Fruit fly (Drosophila melanogaster) whole organism, embryonic: ENCODE results near the gene CkIIbeta.

Experiments used
- ATbp ChIP-seq: fragments of 200-800 bp; sonication (Bioruptor generic); optimal IDR thresholded peaks from 2 replicates; lab custom pipeline; 2017; ENCODE audit warnings: missing biosample characterization, mild to moderate bottlenecking, missing genetic modification characterization, missing genetic modification reagents
- Ada2b ChIP-seq: fragments of 200-800 bp; sonication (Bioruptor generic); IDR thresholded peaks from 2 replicates; pipeline ENCODE4 v1.3.6; 2022; ENCODE audit warnings: missing biosample characterization, missing genetic modification characterization
- B-H1 ChIP-seq: fragments of 200-800 bp; sonication (Bioruptor generic); IDR thresholded peaks from 3 replicates; pipeline ENCODE4 v1.3.6; 2022; ENCODE audit warnings: missing biosample characterization, missing genetic modification characterization
- C15 ChIP-seq: fragments of 200-800 bp; sonication (Bioruptor generic); IDR thresholded peaks from 3 replicates; pipeline ENCODE4 v1.3.6; 2022; ENCODE audit warnings: missing biosample characterization, missing genetic modification characterization
- CG10274 ChIP-seq: fragments of 200-800 bp; sonication (Bioruptor generic); optimal IDR thresholded peaks from 3 replicates; lab custom pipeline; 2017; ENCODE audit warnings: missing biosample characterization, mild to moderate bottlenecking, missing genetic modification characterization
- CG11085 ChIP-seq: fragments of 200-800 bp; sonication (Bioruptor generic); IDR thresholded peaks from 2 replicates; pipeline ENCODE4 v1.3.6; 2022; ENCODE audit warnings: missing biosample characterization, missing genetic modification characterization
- CG12104 ChIP-seq: fragments of 200-800 bp; sonication (Bioruptor generic); optimal IDR thresholded peaks from 3 replicates; lab custom pipeline; 2016; ENCODE audit warnings: missing biosample characterization, missing genetic modification characterization
- CG12659 ChIP-seq: fragments of 200-800 bp; sonication (Bioruptor generic); optimal IDR thresholded peaks from 3 replicates; lab custom pipeline; 2017; ENCODE audit warnings: mild to moderate bottlenecking, missing biosample characterization, missing genetic modification reagents, missing genetic modification characterization
- CG12942 ChIP-seq: fragments of 200-800 bp; sonication (Bioruptor generic); optimal IDR thresholded peaks from 3 replicates; lab custom pipeline; 2016; ENCODE audit warnings: missing biosample characterization, missing genetic modification characterization
- CG15073 ChIP-seq: fragments of 200-800 bp; sonication (Bioruptor generic); optimal IDR thresholded peaks from 2 replicates; lab custom pipeline; 2016; ENCODE audit warnings: missing biosample characterization, missing genetic modification characterization
- CG15514 ChIP-seq: fragments of 200-800 bp; sonication (Bioruptor generic); optimal IDR thresholded peaks from 3 replicates; lab custom pipeline; 2017; ENCODE audit warnings: missing biosample characterization, missing genetic modification characterization, mild to moderate bottlenecking, moderate library complexity, missing genetic modification reagents
- CG1603 ChIP-seq: fragments of 200-800 bp; sonication (Bioruptor generic); optimal IDR thresholded peaks from 2 replicates; lab custom pipeline; 2019; ENCODE audit warnings: missing biosample characterization, mild to moderate bottlenecking, missing genetic modification characterization, moderate library complexity
- CG17568 ChIP-seq: fragments of 200-800 bp; sonication (Bioruptor generic); optimal IDR thresholded peaks from 2 replicates; lab custom pipeline; 2018; ENCODE audit warnings: missing biosample characterization, mild to moderate bottlenecking, missing genetic modification characterization, moderate library complexity
- CG18262 ChIP-seq: fragments of 200-800 bp; optimal IDR thresholded peaks from 3 replicates; lab custom pipeline; 2019; ENCODE audit warnings: missing biosample characterization, mild to moderate bottlenecking, missing genetic modification characterization, moderate library complexity
- CG18619 ChIP-seq: fragments of 200-800 bp; sonication (Bioruptor generic); optimal IDR thresholded peaks from 3 replicates; lab custom pipeline; 2017; ENCODE audit warnings: missing biosample characterization, mild to moderate bottlenecking, missing genetic modification characterization
- CG2199 ChIP-seq: fragments of 200-800 bp; sonication (Bioruptor generic); IDR thresholded peaks from 3 replicates; pipeline ENCODE4 v1.3.6; 2022; ENCODE audit warnings: missing biosample characterization, missing genetic modification characterization
- CG3281 ChIP-seq: fragments of 200-800 bp; sonication (Bioruptor generic); optimal IDR thresholded peaks from 3 replicates; lab custom pipeline; 2017; ENCODE audit warnings: missing biosample characterization, mild to moderate bottlenecking, missing genetic modification characterization
- CG3847 ChIP-seq: fragments of 200-800 bp; sonication (Bioruptor generic); IDR thresholded peaks from 2 replicates; pipeline ENCODE4 v1.3.6; 2022; ENCODE audit warnings: missing biosample characterization, missing genetic modification characterization
- CG4328 ChIP-seq: fragments of 200-800 bp; sonication (Bioruptor generic); optimal IDR thresholded peaks from 3 replicates; lab custom pipeline; 2017; ENCODE audit warnings: missing biosample characterization, missing genetic modification reagents, missing genetic modification characterization
- CG4404 ChIP-seq: fragments of 200-800 bp; sonication (Bioruptor generic); IDR thresholded peaks from 2 replicates; pipeline ENCODE4 v1.3.6; 2022; ENCODE audit warnings: missing biosample characterization, missing genetic modification characterization
- CG4820 ChIP-seq: fragments of 200-800 bp; sonication (Bioruptor generic); optimal IDR thresholded peaks from 3 replicates; lab custom pipeline; 2016; ENCODE audit warnings: missing biosample characterization, missing genetic modification characterization
- CG5180 ChIP-seq: fragments of 200-800 bp; sonication (Bioruptor generic); optimal IDR thresholded peaks from 3 replicates; lab custom pipeline; 2017; ENCODE audit warnings: missing biosample characterization, missing genetic modification characterization, mild to moderate bottlenecking, moderate library complexity, missing genetic modification reagents
- CG6175 ChIP-seq: fragments of 200-800 bp; sonication (Bioruptor generic); IDR thresholded peaks from 3 replicates; pipeline ENCODE4 v1.3.6; 2022; ENCODE audit warnings: missing biosample characterization, missing genetic modification characterization
- CG6254 ChIP-seq: fragments of 200-800 bp; sonication (Bioruptor generic); optimal IDR thresholded peaks from 3 replicates; lab custom pipeline; 2017; ENCODE audit warnings: mild to moderate bottlenecking, missing biosample characterization, missing genetic modification reagents, missing genetic modification characterization
- CG9437 ChIP-seq: fragments of 200-800 bp; sonication (Bioruptor generic); optimal IDR thresholded peaks from 2 replicates; lab custom pipeline; 2018; ENCODE audit warnings: missing biosample characterization, mild to moderate bottlenecking, missing genetic modification characterization
- CG9797 ChIP-seq: fragments of 200-800 bp; sonication (Bioruptor generic); optimal IDR thresholded peaks from 3 replicates; lab custom pipeline; 2018; ENCODE audit warnings: missing biosample characterization, mild to moderate bottlenecking, missing genetic modification characterization
- CkIIα-i1 ChIP-seq: fragments of 200-800 bp; sonication (Bioruptor generic); IDR thresholded peaks from 2 replicates; pipeline ENCODE4 v1.3.6; 2022; ENCODE audit warnings: missing biosample characterization, missing genetic modification characterization
- Dfd ChIP-seq, 2 experiments: fragments of >200 bp; optimal IDR thresholded peaks; 2 replicates each; lab custom pipeline; 2017; ENCODE audit warnings: missing biosample characterization in 2 of 2, missing genetic modification characterization in 2 of 2
- E2f2 ChIP-seq: fragments of 200-800 bp; sonication (Bioruptor generic); IDR thresholded peaks from 2 replicates; pipeline ENCODE4 v1.3.6; 2022; ENCODE audit warnings: missing biosample characterization, missing genetic modification characterization
- Fer2 ChIP-seq: fragments of 200-800 bp; sonication (Bioruptor generic); optimal IDR thresholded peaks from 2 replicates; lab custom pipeline; 2018; ENCODE audit warnings: missing biosample characterization, mild to moderate bottlenecking, missing genetic modification characterization, moderate library complexity
- HmgD ChIP-seq: fragments of 200-800 bp; sonication (Bioruptor generic); optimal IDR thresholded peaks from 3 replicates; lab custom pipeline; 2016; ENCODE audit warnings: missing biosample characterization, missing genetic modification characterization
- Hmx ChIP-seq: fragments of 200-800 bp; sonication (Bioruptor generic); optimal IDR thresholded peaks from 2 replicates; lab custom pipeline; 2016; ENCODE audit warnings: missing biosample characterization, missing genetic modification characterization
- Hr51 ChIP-seq, 2 experiments: fragments of 200-800 bp; sonication (Bioruptor generic); optimal IDR thresholded peaks; 2 replicates in 1 of 2; 3 replicates in 1 of 2; lab custom pipeline; 2016 to 2018; ENCODE audit warnings: missing biosample characterization in 2 of 2, missing genetic modification characterization in 2 of 2, mild to moderate bottlenecking in 1 of 2, moderate library complexity in 1 of 2
- Lhr ChIP-seq: fragments of 200-800 bp; sonication (Bioruptor generic); optimal IDR thresholded peaks from 3 replicates; lab custom pipeline; 2017; ENCODE audit warnings: mild to moderate bottlenecking, missing biosample characterization, missing genetic modification reagents, missing genetic modification characterization
- Lim3 ChIP-seq: fragments of 200-800 bp; sonication (Bioruptor generic); IDR thresholded peaks from 2 replicates; pipeline ENCODE4 v1.3.6; 2022; ENCODE audit warnings: missing biosample characterization, missing genetic modification characterization
- NK7.1 ChIP-seq: fragments of 200-800 bp; sonication (Bioruptor generic); optimal IDR thresholded peaks from 3 replicates; lab custom pipeline; 2016; ENCODE audit warnings: missing biosample characterization, missing genetic modification characterization
- Neu2 ChIP-seq: fragments of 200-800 bp; sonication (Bioruptor generic); optimal IDR thresholded peaks from 3 replicates; lab custom pipeline; 2016; ENCODE audit warnings: missing biosample characterization, missing genetic modification characterization, borderline replicate concordance
- Nf-YA ChIP-seq: fragments of 200-800 bp; sonication (Bioruptor generic); IDR thresholded peaks from 2 replicates; pipeline ENCODE4 v1.3.6; 2022; ENCODE audit warnings: missing biosample characterization, missing genetic modification characterization
- Nf-YC ChIP-seq: fragments of 200-800 bp; optimal IDR thresholded peaks from 3 replicates; lab custom pipeline; 2019; ENCODE audit warnings: missing biosample characterization, mild to moderate bottlenecking, missing genetic modification characterization, moderate library complexity
- Sin3A ChIP-seq: fragments of >200 bp; optimal IDR thresholded peaks from 2 replicates; lab custom pipeline; 2018
- Vsx1 ChIP-seq: fragments of 200-800 bp; sonication (Bioruptor generic); optimal IDR thresholded peaks from 2 replicates; lab custom pipeline; 2017; ENCODE audit warnings: missing biosample characterization, mild to moderate bottlenecking, missing genetic modification characterization, missing genetic modification reagents
- ato ChIP-seq: fragments of 200-800 bp; sonication (Bioruptor generic); IDR thresholded peaks from 2 replicates; pipeline ENCODE4 v1.3.6; 2022; ENCODE audit warnings: missing biosample characterization, missing genetic modification characterization; ENCODE audit not compliant: partially characterized antibody
- bowl ChIP-seq: fragments of 200-800 bp; sonication (Bioruptor generic); IDR thresholded peaks from 2 replicates; pipeline ENCODE4 v1.3.6; 2022; ENCODE audit warnings: missing biosample characterization, missing genetic modification characterization
- ci ChIP-seq: fragments of 200-800 bp; sonication (Bioruptor generic); IDR thresholded peaks from 3 replicates; pipeline ENCODE4 v1.3.6; 2022; ENCODE audit warnings: missing biosample characterization, missing genetic modification characterization
- da ChIP-seq: fragments of 200-800 bp; sonication (Bioruptor generic); optimal IDR thresholded peaks from 2 replicates; lab custom pipeline; 2016; ENCODE audit warnings: missing biosample characterization, missing genetic modification characterization
- dan ChIP-seq: fragments of 200-800 bp; sonication (Bioruptor generic); IDR thresholded peaks from 2 replicates; pipeline ENCODE4 v1.3.6; 2022; ENCODE audit warnings: missing biosample characterization, missing genetic modification characterization
- dmrt11E ChIP-seq: fragments of 200-800 bp; sonication (Bioruptor generic); optimal IDR thresholded peaks from 3 replicates; lab custom pipeline; 2018; ENCODE audit warnings: missing biosample characterization, mild to moderate bottlenecking, missing genetic modification characterization, moderate library complexity
- fd64A ChIP-seq: fragments of 200-800 bp; sonication (Bioruptor generic); optimal IDR thresholded peaks from 3 replicates; lab custom pipeline; 2018; ENCODE audit warnings: missing biosample characterization, mild to moderate bottlenecking, missing genetic modification characterization
- ind ChIP-seq: fragments of 200-800 bp; sonication (Bioruptor generic); optimal IDR thresholded peaks from 3 replicates; lab custom pipeline; 2016; ENCODE audit warnings: missing biosample characterization, missing genetic modification characterization
- knrl ChIP-seq: fragments of 200-800 bp; sonication (Bioruptor generic); IDR thresholded peaks from 3 replicates; pipeline ENCODE4 v1.3.6; 2022; ENCODE audit warnings: missing biosample characterization, missing genetic modification characterization; ENCODE audit not compliant: partially characterized antibody
- nom ChIP-seq: fragments of 200-800 bp; sonication (Bioruptor generic); optimal IDR thresholded peaks from 2 replicates; lab custom pipeline; 2017; ENCODE audit warnings: missing biosample characterization, missing genetic modification characterization, mild to moderate bottlenecking, moderate library complexity, missing genetic modification reagents
- yki ChIP-seq: fragments of >200 bp; optimal IDR thresholded peaks from 3 replicates; lab custom pipeline; 2018

Gene CkIIbeta

DNA sequence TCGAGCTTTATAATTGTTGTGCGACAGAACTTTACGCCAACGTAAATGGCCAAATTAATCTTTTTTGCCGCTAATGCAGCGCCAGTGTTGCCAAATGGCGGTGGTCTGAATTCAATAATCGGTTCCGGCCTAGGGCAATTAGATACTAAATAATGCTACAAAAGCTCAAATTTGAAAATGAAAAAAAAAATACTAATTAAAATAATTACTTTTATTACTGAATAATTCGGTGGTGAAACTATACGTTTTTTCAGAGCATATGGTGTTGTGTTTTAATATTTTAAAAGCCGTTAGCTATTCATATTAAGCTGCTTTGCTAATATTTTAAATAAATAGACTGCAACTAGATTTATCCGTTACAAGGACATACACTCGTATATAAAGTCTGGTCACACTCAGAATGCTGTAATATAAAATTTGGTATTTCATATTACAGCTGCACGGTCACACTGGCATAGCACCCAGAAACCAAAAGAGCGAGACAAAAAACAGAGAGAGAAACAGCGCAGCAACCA is 24.2 kb downstream of the CkIIbeta start, which contains the start of the genes CG1578 and rudhira (continued):
- TF ChIP-seq CG15073 (no peak), CG18262 (no peak), CkIIα-i1 (GFP tag; lab: Robert Waterston, UW) (no peak), nom (GFP tag; lab: Kevin White, UChicago) (no peak), Neu2 (GFP tag; lab: Kevin White, UChicago) (no peak), ATbp (GFP tag; lab: Kevin White, UChicago) (no peak), Hr51 (GFP tag; optimal IDR thresholded peaks at IDR 0.05; lab: Kevin White, UChicago) (no peak), CG4404 (GFP tag; lab: Robert Waterston, UW) (no peak), Hmx (GFP tag; lab: Kevin White, UChicago) (no peak), CG5180 (GFP tag; lab: Kevin White, UChicago) (no peak), Ada2b (no peak), dmrt11E (no peak), Fer2 (tag; lab: Kevin White, UChicago) (no peak), HmgD (GFP tag; lab: Kevin White, UChicago) (no peak), CG12659 (peak; percentile 70), CG12104 (GFP tag; lab: Kevin White, UChicago) (no peak), CG6254 (GFP tag; lab: Kevin White, UChicago) (no peak), B-H1 (GFP tag; lab: Robert Waterston, UW) (no peak), CG17568 (GFP tag; lab: Kevin White, UChicago) (no peak), Dfd (GFP tag; optimal IDR thresholded peaks at IDR 0.05; lab: Kevin White, UChicago) (no peak), ato (GFP tag; lab: Robert Waterston, UW) (no peak), ci (GFP tag; lab: Robert Waterston, UW) (0 out of 3 replicates have a peak, but pooled peaks have one; percentile 12), bowl (no peak), E2f2 (peak; percentile 58), CG9437 (GFP tag; lab: Kevin White, UChicago) (peak; percentile 31), CG9797 (peak; percentile 82), CG11085 (GFP tag; lab: Robert Waterston, UW) (no peak), Sin3A (lab: Kevin White, UChicago) (peak; percentile 39), Lim3 (GFP tag; lab: Robert Waterston, UW) (no peak), CG3847 (GFP tag; lab: Robert Waterston, UW) (0 out of 2 replicates have a peak, but pooled peaks have one; percentile 31), CG15514 (GFP tag; lab: Kevin White, UChicago) (peak; percentile 73), CG2199 (GFP tag; lab: Robert Waterston, UW) (no peak), fd64A (GFP tag; lab: Kevin White, UChicago) (no peak), ind (GFP tag; lab: Kevin White, UChicago) (no peak), da (no peak), CG4820 (no peak), NK7.1 (no peak), knrl (GFP tag; lab: Robert Waterston, UW) (no peak), CG6175 (GFP tag; lab: Robert Waterston, UW) (no peak), C15 (GFP tag; lab: Robert Waterston, UW) (no peak), dan (GFP tag; lab: Robert Waterston, UW) (no peak), yki (lab: Kevin White, UChicago) (no peak), Lhr (GFP tag; lab: Kevin White, UChicago) (peak; percentile 83), CG18619 (GFP tag; lab: Kevin White, UChicago) (peak; percentile 19), Nf-YC (tag; lab: Kevin White, UChicago) (no peak), CG1603 (tag; lab: Kevin White, UChicago) (no peak), CG12942 (GFP tag; lab: Kevin White, UChicago) (no peak), CG4328 (GFP tag; lab: Kevin White, UChicago) (peak; percentile 21), Nf-YA (GFP tag; lab: Robert Waterston, UW) (no peak), CG3281 (GFP tag; lab: Kevin White, UChicago) (no peak), CG10274 (GFP tag; lab: Kevin White, UChicago) (no peak), Vsx1 (GFP tag; lab: Kevin White, UChicago) (no peak)
